Worm (Caenorhabditis elegans): ENCODE measurements around the gene Y32H12A.1.

ce11 chrIII:5343555-5343954, 18.5 kb upstream of the Y32H12A.1 start:
- TF ChIP-seq egl-27 (tag; optimal IDR thresholded peaks at IDR 0.05) (no peak), aly-2 (tag; optimal IDR thresholded peaks at IDR 0.05) (no peak), nhr-11 (tag; optimal IDR thresholded peaks at IDR 0.05) (no peak), R02D3.7 (tag; optimal IDR thresholded peaks at IDR 0.05) (no peak), fos-1 (tag; optimal IDR thresholded peaks at IDR 0.05) (no peak), lin-39 (tag; optimal IDR thresholded peaks at IDR 0.05) (no peak), elt-1 (tag; optimal IDR thresholded peaks at IDR 0.05) (no peak), unc-55 (GFP tag; optimal IDR thresholded peaks at IDR 0.05) (no peak), ama-1 (optimal IDR thresholded peaks at IDR 0.05) (no peak), mdl-1 (tag; optimal IDR thresholded peaks at IDR 0.05) (no peak), nhr-12 (tag; optimal IDR thresholded peaks at IDR 0.05) (no peak), ztf-11 (tag; optimal IDR thresholded peaks at IDR 0.05) (no peak), F13H6.1 (tag; optimal IDR thresholded peaks at IDR 0.05) (no peak)
